Fruit fly (Drosophila melanogaster): Measurements from ENCODE around the gene CG5167.

The CG5167 gene

dm6 chr3R:12439401-12440143, 33.2 kb downstream of the CG5167 start, which contains the start of gene Desat1 (continued):
- TF ChIP-seq Mad (GFP tag; optimal IDR thresholded peaks at IDR 0.05), result no peak
- TF ChIP-seq CG17612 (GFP tag; IDR thresholded peaks at IDR 0.05), result no peak
- no peak for TF ChIP-seq dati (GFP tag; IDR thresholded peaks at IDR 0.05)
- no peak for TF ChIP-seq CG31224 (GFP tag; IDR thresholded peaks at IDR 0.05)
- peak; percentile 34 for TF ChIP-seq gfzf (GFP tag; optimal IDR thresholded peaks at IDR 0.05)
- TF ChIP-seq CG7928 (GFP tag; optimal IDR thresholded peaks at IDR 0.05), result no peak
- no peak for TF ChIP-seq Poxn (GFP tag; IDR thresholded peaks at IDR 0.05)
- no peak for TF ChIP-seq CG14441 (GFP tag; IDR thresholded peaks at IDR 0.05)
- TF ChIP-seq fu2 (GFP tag; optimal IDR thresholded peaks at IDR 0.05), result no peak
- TF ChIP-seq CG13775 (GFP tag; optimal IDR thresholded peaks at IDR 0.05), result no peak
- TF ChIP-seq tin (GFP tag; optimal IDR thresholded peaks at IDR 0.05), result no peak
- TF ChIP-seq Dfd (GFP tag; optimal IDR thresholded peaks at IDR 0.05), result no peak
- no peak for TF ChIP-seq CoRest (tag; optimal IDR thresholded peaks at IDR 0.05)
- no peak for TF ChIP-seq CG10654 (GFP tag; optimal IDR thresholded peaks at IDR 0.05)
- no peak for TF ChIP-seq ssp (GFP tag; IDR thresholded peaks at IDR 0.05)
- TF ChIP-seq sisA (GFP tag; IDR thresholded peaks at IDR 0.05), result no peak
- TF ChIP-seq Drgx (GFP tag; IDR thresholded peaks at IDR 0.05), result no peak
- no peak for TF ChIP-seq CG12236 (GFP tag; optimal IDR thresholded peaks at IDR 0.05)
- no peak for TF ChIP-seq CG7745 (tag; optimal IDR thresholded peaks at IDR 0.05)
- TF ChIP-seq Med (GFP tag), result peak; percentile 72
- TF ChIP-seq otp (GFP tag; IDR thresholded peaks at IDR 0.05), result no peak
- TF ChIP-seq CG7786 (GFP tag; optimal IDR thresholded peaks at IDR 0.05), result no peak
- no peak for TF ChIP-seq CG2199 (GFP tag; IDR thresholded peaks at IDR 0.05)
- peak; percentile 51 for TF ChIP-seq Ets97D (GFP tag; optimal IDR thresholded peaks at IDR 0.05)
- no peak for TF ChIP-seq trh (GFP tag; optimal IDR thresholded peaks at IDR 0.05)
- no peak for TF ChIP-seq CG1529 (GFP tag; optimal IDR thresholded peaks at IDR 0.05)
- no peak for TF ChIP-seq CG11504 (tag; optimal IDR thresholded peaks at IDR 0.05)
- TF ChIP-seq sens (GFP tag), result peak; percentile 69
- no peak for TF ChIP-seq CG32767 (GFP tag; IDR thresholded peaks at IDR 0.05)
- peak; percentile 82 for TF ChIP-seq exex (tag; optimal IDR thresholded peaks at IDR 0.05)
- peak; percentile 93 for TF ChIP-seq sna (GFP tag; IDR thresholded peaks at IDR 0.05; ENCODE audit: partially characterized antibody)
- no peak for TF ChIP-seq lilli (GFP tag; optimal IDR thresholded peaks at IDR 0.05)
- TF ChIP-seq trem (tag; optimal IDR thresholded peaks at IDR 0.05), result peak; percentile 79
- TF ChIP-seq CG14667 (GFP tag; IDR thresholded peaks at IDR 0.05), result no peak
- TF ChIP-seq Trl (optimal IDR thresholded peaks at IDR 0.05), result no peak
- no peak for TF ChIP-seq Trl (GFP tag; optimal IDR thresholded peaks at IDR 0.05)
- TF ChIP-seq Doc2 (GFP tag; IDR thresholded peaks at IDR 0.05), result no peak
- TF ChIP-seq CG32772 (GFP tag; IDR thresholded peaks at IDR 0.05), result no peak
- peak; percentile 29 for TF ChIP-seq CG13624 (GFP tag; optimal IDR thresholded peaks at IDR 0.05)
- peak; percentile 85 for TF ChIP-seq Myb (GFP tag; optimal IDR thresholded peaks at IDR 0.05)
- no peak for TF ChIP-seq salm (tag; optimal IDR thresholded peaks at IDR 0.05)
- TF ChIP-seq croc (GFP tag; conservative IDR thresholded peaks at IDR 0.05), result no peak
- no peak for TF ChIP-seq Eip74EF (GFP tag; optimal IDR thresholded peaks at IDR 0.05)
- TF ChIP-seq CG15073 (GFP tag; optimal IDR thresholded peaks at IDR 0.05), result no peak
- no peak for TF ChIP-seq chif (GFP tag; optimal IDR thresholded peaks at IDR 0.05)
- TF ChIP-seq CG9876 (GFP tag; optimal IDR thresholded peaks at IDR 0.05), result no peak
- no peak for TF ChIP-seq corto (GFP tag; optimal IDR thresholded peaks at IDR 0.05)
- no peak for TF ChIP-seq fd3F (GFP tag; optimal IDR thresholded peaks at IDR 0.05)
- TF ChIP-seq cg (GFP tag; optimal IDR thresholded peaks at IDR 0.05), result no peak
- TF ChIP-seq Doc3 (GFP tag; IDR thresholded peaks at IDR 0.05; ENCODE audit: partially characterized antibody), result peak; percentile 90
- no peak for TF ChIP-seq HLH3B (GFP tag; IDR thresholded peaks at IDR 0.05)
- TF ChIP-seq nerfin-1 (tag; optimal IDR thresholded peaks at IDR 0.05), result peak; percentile 19

Measured in whole organism, embryonic.